Worm (Caenorhabditis elegans) whole organism, L4 larva: ENCODE data around the gene nhr-198.

Experiments
- D1046.2 ChIP-seq: fragments of 200-800 bp; sonication (Bioruptor generic); IDR thresholded peaks from 2 replicates; pipeline ENCODE4 v1.3.6; 2022; ENCODE audit warnings: missing genetic modification characterization, missing compliant biosample characterization
- T26A8.4 ChIP-seq: fragments of 200-800 bp; sonication (Bioruptor generic); IDR thresholded peaks from 2 replicates; pipeline ENCODE4 v1.3.6; 2022; ENCODE audit warnings: missing genetic modification characterization, missing compliant biosample characterization
- Y75B8A.6 ChIP-seq: fragments of 200-800 bp; sonication (Bioruptor generic); IDR thresholded peaks from 2 replicates; pipeline ENCODE4 v1.3.6; 2022; ENCODE audit warnings: missing genetic modification reagents, missing genetic modification characterization, missing compliant biosample characterization
- aha-1 ChIP-seq: fragments of 150-350 bp; peaks from one replicate; lab custom pipeline; 2014; ENCODE audit warnings: missing biosample characterization, missing genetic modification characterization
- ceh-32 ChIP-seq: sonication (generic microtip); optimal IDR thresholded peaks from 2 replicates; lab custom pipeline; 2016; ENCODE audit warnings: mild to moderate bottlenecking, missing genetic modification characterization, missing compliant biosample characterization; ENCODE audit not compliant: poor library complexity
- ceh-44 ChIP-seq: fragments of 200-800 bp; sonication (Bioruptor generic); IDR thresholded peaks from 2 replicates; pipeline ENCODE4 v1.3.6; 2022; ENCODE audit warnings: missing genetic modification reagents, missing genetic modification characterization, missing compliant biosample characterization
- ceh-62 ChIP-seq: sonication (generic microtip); optimal IDR thresholded peaks from 2 replicates; lab custom pipeline; 2017; ENCODE audit warnings: missing biosample characterization, missing genetic modification characterization
- ces-1 ChIP-seq: fragments of 150-350 bp; sonication (generic microtip); optimal IDR thresholded peaks from 4 replicates; lab custom pipeline; 2014; ENCODE audit warnings: missing biosample characterization, missing genetic modification reagents, missing genetic modification characterization
- cey-2 ChIP-seq: sonication (generic microtip); optimal IDR thresholded peaks from 3 replicates; lab custom pipeline; 2017; ENCODE audit warnings: missing genetic modification characterization, mild to moderate bottlenecking, missing compliant biosample characterization, antibody characterized with exemption, borderline replicate concordance; ENCODE audit not compliant: insufficient read depth
- ctbp-1 ChIP-seq: fragments of 200-800 bp; sonication (Bioruptor generic); IDR thresholded peaks from 2 replicates; pipeline ENCODE4 v1.3.6; 2022; ENCODE audit warnings: missing genetic modification reagents, missing genetic modification characterization, missing compliant biosample characterization
- daf-19 ChIP-seq: fragments of 200-800 bp; sonication (Bioruptor generic); conservative IDR thresholded peaks from 2 replicates; pipeline ENCODE4 v1.3.6; 2022; ENCODE audit warnings: missing genetic modification characterization, missing compliant biosample characterization
- dmd-6 ChIP-seq: fragments of 200-800 bp; sonication (Bioruptor generic); IDR thresholded peaks from 2 replicates; pipeline ENCODE4 v1.3.6; 2022; ENCODE audit warnings: missing genetic modification reagents, missing genetic modification characterization, missing compliant biosample characterization
- dmd-8 ChIP-seq: fragments of 200-800 bp; sonication (Bioruptor generic); IDR thresholded peaks from 2 replicates; pipeline ENCODE4 v1.3.6; 2022; ENCODE audit warnings: missing genetic modification characterization, missing compliant biosample characterization
- dmd-9 ChIP-seq: fragments of 200-800 bp; sonication (Bioruptor generic); IDR thresholded peaks from 2 replicates; pipeline ENCODE4 v1.3.6; 2022; ENCODE audit warnings: missing genetic modification reagents, missing genetic modification characterization, missing compliant biosample characterization
- duxl-1 ChIP-seq: sonication (generic microtip); optimal IDR thresholded peaks from 2 replicates; lab custom pipeline; 2016; ENCODE audit warnings: mild to moderate bottlenecking, missing genetic modification characterization, moderate library complexity, missing compliant biosample characterization; ENCODE audit not compliant: poor library complexity
- egl-27 ChIP-seq: sonication (generic microtip); optimal IDR thresholded peaks from 3 replicates; lab custom pipeline; 2017; ENCODE audit warnings: missing biosample characterization, missing genetic modification reagents, missing genetic modification characterization
- egl-43 ChIP-seq: fragments of 200-800 bp; sonication (Bioruptor generic); IDR thresholded peaks from 2 replicates; pipeline ENCODE4 v1.3.6; 2022; ENCODE audit warnings: missing genetic modification reagents, missing genetic modification characterization, missing compliant biosample characterization
- fos-1 ChIP-seq: fragments of 150-350 bp; optimal IDR thresholded peaks from 2 replicates; lab custom pipeline; 2014; ENCODE audit warnings: missing biosample characterization, missing genetic modification characterization
- gei-8 ChIP-seq: fragments of 200-800 bp; sonication (Bioruptor generic); optimal IDR thresholded peaks from 2 replicates; lab custom pipeline; 2018; ENCODE audit warnings: mild to moderate bottlenecking, missing genetic modification characterization, missing compliant biosample characterization
- lin-39 ChIP-seq: fragments of 150-350 bp; optimal IDR thresholded peaks from 2 replicates; lab custom pipeline; 2014; ENCODE audit warnings: missing biosample characterization, missing genetic modification reagents, missing genetic modification characterization
- mdl-1 ChIP-seq, 2 experiments: fragments of 150-350 bp in 1 of 2; sonication (generic microtip) in 1 of 2; optimal IDR thresholded peaks; 2 replicates each; lab custom pipeline; 2014 to 2017; ENCODE audit warnings: missing biosample characterization in 2 of 2, missing genetic modification characterization in 2 of 2
- nhr-111 ChIP-seq: fragments of 200-800 bp; sonication (Bioruptor generic); optimal IDR thresholded peaks from 2 replicates; lab custom pipeline; 2018; ENCODE audit warnings: mild to moderate bottlenecking, missing genetic modification characterization, missing compliant biosample characterization
- nhr-28 ChIP-seq: fragments of 150-350 bp; optimal IDR thresholded peaks from 2 replicates; lab custom pipeline; 2014; ENCODE audit warnings: missing biosample characterization, missing genetic modification characterization
- nhr-77 ChIP-seq: fragments of 150-350 bp; optimal IDR thresholded peaks from 2 replicates; lab custom pipeline; 2014; ENCODE audit warnings: missing biosample characterization, missing genetic modification characterization
- saeg-2 ChIP-seq: fragments of 200-800 bp; sonication (Bioruptor generic); IDR thresholded peaks from 2 replicates; pipeline ENCODE4 v1.3.6; 2022; ENCODE audit warnings: missing genetic modification reagents, missing genetic modification characterization, missing compliant biosample characterization
- set-16 ChIP-seq: fragments of 200-800 bp; sonication (Bioruptor generic); IDR thresholded peaks from 2 replicates; pipeline ENCODE4 v1.3.6; 2022; ENCODE audit warnings: missing genetic modification reagents, missing genetic modification characterization, missing compliant biosample characterization
- snpc-1.2 ChIP-seq: fragments of 200-800 bp; sonication (Bioruptor generic); IDR thresholded peaks from 2 replicates; pipeline ENCODE4 v1.3.6; 2022; ENCODE audit warnings: missing genetic modification reagents, missing genetic modification characterization, missing compliant biosample characterization
- spr-3 ChIP-seq: fragments of 200-800 bp; sonication (Bioruptor generic); optimal IDR thresholded peaks from 2 replicates; lab custom pipeline; 2018; ENCODE audit warnings: mild to moderate bottlenecking, missing genetic modification characterization, missing compliant biosample characterization
- tag-97 ChIP-seq: fragments of 200-800 bp; sonication (Bioruptor generic); IDR thresholded peaks from 2 replicates; pipeline ENCODE4 v1.3.6; 2022; ENCODE audit warnings: missing genetic modification characterization, missing compliant biosample characterization
- unc-62 ChIP-seq, 3 experiments: fragments of 150-350 bp in 1 of 3; sonication (generic microtip); optimal IDR thresholded peaks in 2 of 3; peaks in 1 of 3; 1 replicate in 1 of 3; 2 replicates in 2 of 3; lab custom pipeline; 2014 to 2017; ENCODE audit warnings: missing biosample characterization in 3 of 3, missing genetic modification characterization in 3 of 3, missing genetic modification reagents in 3 of 3, missing genotype in 1 of 3
- zag-1 ChIP-seq: fragments of 150-350 bp; optimal IDR thresholded peaks from 2 replicates; lab custom pipeline; 2014; ENCODE audit warnings: missing biosample characterization, missing genetic modification characterization
- ztf-7 ChIP-seq: fragments of 150-350 bp; optimal IDR thresholded peaks from 2 replicates; lab custom pipeline; 2014; ENCODE audit warnings: missing biosample characterization, missing genetic modification characterization

Gene nhr-198

ce11 chrV:15685599-15685998, 8.2 kb upstream of the nhr-198 start, which contains the start of gene nhr-196:
Gene nhr-196, plus strand, starts transcription at chrV:15685716.
- TF ChIP-seq nhr-77 (tag; lab: Kevin White, UChicago) = no peak

- TF ChIP-seq ceh-62 (tag; lab: Kevin White, UChicago) (no peak), unc-62 (GFP tag; optimal IDR thresholded peaks at IDR 0.05 in 1 of 2; lab: Kevin White, UChicago) (peak in 1 of 2 experiments; percentile 57), unc-62 (tag; optimal IDR thresholded peaks at IDR 0.05; lab: Kevin White, UChicago) (no peak), fos-1 (tag; lab: Kevin White, UChicago) (no peak)
Measured at ce11 chrV:15687660-15688059, 6.1 kb upstream of the nhr-198 start, which contains the start of gene nhr-197. Gene nhr-197, plus strand, starts transcription at chrV:15687960.

DNA sequence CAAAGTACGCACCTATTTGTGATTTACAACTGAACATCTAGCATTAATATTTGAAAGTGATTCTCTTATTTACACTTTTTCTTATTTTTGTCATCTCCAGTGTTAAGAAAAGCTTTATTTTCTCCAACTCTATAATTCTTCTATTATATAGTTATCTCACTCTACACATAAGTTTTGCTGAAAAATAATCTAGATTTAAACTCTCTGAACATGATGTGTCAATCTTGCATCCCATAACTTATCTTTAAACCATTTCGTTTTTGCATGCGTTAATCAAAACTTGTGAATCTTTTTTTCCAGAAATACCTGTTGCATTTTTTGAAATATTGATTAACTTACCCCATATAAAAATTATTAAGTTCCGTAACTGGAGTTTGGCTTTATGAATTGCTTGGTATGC, 3.8 kb upstream of the nhr-198 start, which contains the start of gene nhr-268:
nhr-268 (plus strand) TSS at position 301 of the 400 bp plus-strand sequence.
- TF ChIP-seq ceh-32 (tag; lab: Kevin White, UChicago) (no peak), fos-1 (tag; lab: Kevin White, UChicago) (no peak), tag-97 (no peak), set-16 (no peak), duxl-1 (tag; lab: Kevin White, UChicago) (no peak), ctbp-1 (no peak), T26A8.4 (no peak), egl-43 (GFP tag; lab: Robert Waterston, UW) (no peak), egl-27 (no peak), nhr-111 (GFP tag; lab: Kevin White, UChicago) (no peak), dmd-8 (GFP tag; lab: Robert Waterston, UW) (no peak), ceh-44 (GFP tag; lab: Robert Waterston, UW) (no peak)

- no peak for TF ChIP-seq dmd-9 (GFP tag; lab: Robert Waterston, UW)
- TF ChIP-seq ztf-7 (tag; lab: Kevin White, UChicago) = no peak
- TF ChIP-seq zag-1 (tag; lab: Kevin White, UChicago) = no peak
- TF ChIP-seq lin-39 (tag; lab: Kevin White, UChicago) = no peak
- no peak for TF ChIP-seq gei-8 (GFP tag; lab: Kevin White, UChicago)
- no peak for TF ChIP-seq D1046.2 (GFP tag; lab: Robert Waterston, UW)
- no peak for TF ChIP-seq aha-1 (tag; lab: Kevin White, UChicago)
Measured at ce11 chrV:15698099-15698498, 4.3 kb downstream of the nhr-198 start, which contains the start of gene srx-29. Gene srx-29, minus strand, starts transcription at chrV:15698199.

DNA sequence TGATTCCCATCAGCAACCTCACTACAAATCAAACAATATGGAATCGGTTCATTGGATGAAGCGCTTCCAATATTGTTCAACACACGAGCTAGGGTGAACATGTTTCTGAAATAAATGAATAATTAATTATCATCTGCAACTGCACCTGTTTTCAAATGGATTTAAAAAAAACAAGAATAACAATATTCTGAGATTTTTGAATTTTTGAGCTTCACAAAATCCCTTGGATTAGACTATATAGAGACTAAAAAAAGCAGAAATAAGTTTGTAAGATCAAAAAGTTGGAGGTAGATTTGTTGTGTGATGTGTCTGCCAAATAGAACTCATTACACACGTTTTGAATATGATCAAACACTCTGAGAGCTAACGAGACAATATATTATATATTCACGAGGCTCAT, 6.0 kb downstream of the nhr-198 start, which contains the start of gene nhr-199:
nhr-199 (minus strand) TSS at position 101 of the 400 bp plus-strand sequence.
- TF ChIP-seq nhr-77 (tag; lab: Kevin White, UChicago) (no peak), daf-19 (GFP tag; lab: Robert Waterston, UW) (no peak), snpc-1.2 (no peak), saeg-2 (no peak), cey-2 (tag; lab: Kevin White, UChicago) (no peak), spr-3 (GFP tag; lab: Kevin White, UChicago) (no peak)

DNA sequence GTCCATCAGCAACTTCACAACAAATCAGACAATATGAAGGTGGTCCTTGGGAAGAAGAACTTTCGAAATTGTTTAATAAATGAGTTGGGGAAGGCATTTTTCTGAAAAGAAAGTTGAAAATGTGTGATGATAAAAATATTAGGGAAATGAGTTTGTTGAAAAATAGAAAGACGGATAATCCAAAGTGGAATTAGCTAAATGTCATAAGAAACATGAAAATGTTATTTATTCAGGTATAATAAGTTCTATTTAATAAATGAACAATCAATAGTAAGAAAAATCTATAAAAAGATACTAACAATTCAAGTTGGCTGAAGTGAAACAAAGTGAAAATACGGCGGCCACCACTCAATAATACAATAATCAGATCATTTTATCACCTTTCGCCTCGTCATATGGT, 8.5 kb downstream of the nhr-198 start, which contains the start of gene nhr-53:
nhr-53 (minus strand) TSS at position 101 of the 400 bp plus-strand sequence.
- TF ChIP-seq ces-1 (GFP tag; lab: Kevin White, UChicago) = no peak
- no peak for TF ChIP-seq nhr-77 (tag; lab: Kevin White, UChicago)

DNA sequence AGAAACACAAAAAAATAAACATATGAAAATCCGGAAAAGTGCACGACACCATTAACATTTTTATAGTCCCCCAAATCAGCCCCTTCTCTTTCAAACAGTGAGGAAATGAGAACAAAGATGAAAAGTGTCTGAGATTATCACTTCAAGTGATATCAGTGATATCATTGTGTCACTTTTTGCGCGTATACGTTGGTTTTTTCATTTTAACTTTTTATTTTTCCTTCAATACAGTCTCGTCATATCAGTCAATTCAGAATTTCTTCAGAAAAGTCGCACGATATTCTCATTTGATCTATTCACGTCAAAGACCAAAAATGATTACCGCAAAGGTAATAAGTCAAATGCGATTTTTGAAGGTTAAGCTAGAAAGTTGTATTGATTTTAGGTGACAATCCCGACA, 11.0 kb downstream of the nhr-198 start, which contains the start of gene twk-34:
twk-34 (plus strand) TSS at position 216 of the 400 bp plus-strand sequence.
- no peak for TF ChIP-seq mdl-1 (tag; optimal IDR thresholded peaks at IDR 0.05; lab: Kevin White, UChicago)
- TF ChIP-seq nhr-28 = peak; percentile 7
- no peak for TF ChIP-seq Y75B8A.6 (GFP tag; lab: Robert Waterston, UW)
- TF ChIP-seq gei-8 (GFP tag; lab: Kevin White, UChicago) = no peak
- peak; percentile 21; the same call in 1 of the 2 replicates for TF ChIP-seq dmd-6 (GFP tag; lab: Robert Waterston, UW)
